Worm (Caenorhabditis elegans): ENCODE data around the gene rbm-39.

The rbm-39 gene

ce11 chrIV:1035108-1035507 is 22.7 kb downstream of the rbm-39 start (continued):
- no peak for TF ChIP-seq lin-39 (tag; optimal IDR thresholded peaks at IDR 0.05)
- no peak for TF ChIP-seq ztf-11 (tag; optimal IDR thresholded peaks at IDR 0.05)
- no peak for TF ChIP-seq nhr-28 (tag; optimal IDR thresholded peaks at IDR 0.05)
- peak; percentile 38 for TF ChIP-seq hmg-11 (tag; optimal IDR thresholded peaks at IDR 0.05)
- TF ChIP-seq lsy-12 (tag; optimal IDR thresholded peaks at IDR 0.05), result no peak
- TF ChIP-seq fos-1 (tag; optimal IDR thresholded peaks at IDR 0.05), result no peak
- TF ChIP-seq nhr-12 (tag; optimal IDR thresholded peaks at IDR 0.05), result no peak
- no peak for TF ChIP-seq ceh-9 (tag; optimal IDR thresholded peaks at IDR 0.05)
- TF ChIP-seq unc-62 (GFP tag; optimal IDR thresholded peaks at IDR 0.05), result no peak
- no peak for TF ChIP-seq zag-1 (tag; optimal IDR thresholded peaks at IDR 0.05)
- TF ChIP-seq nfya-1 (tag; optimal IDR thresholded peaks at IDR 0.05; ENCODE audit: insufficient read depth), result peak; percentile 18
- TF ChIP-seq ama-1 (optimal IDR thresholded peaks at IDR 0.05), result no peak
- no peak for TF ChIP-seq nhr-237 (tag; optimal IDR thresholded peaks at IDR 0.05)
- no peak for TF ChIP-seq sea-2 (GFP tag; optimal IDR thresholded peaks at IDR 0.05)
- TF ChIP-seq ceh-28 (tag; optimal IDR thresholded peaks at IDR 0.05), result no peak

ce11 chrIV:1038516-1038915 is 26.1 kb downstream of the rbm-39 start:
- TF ChIP-seq nhr-43 (tag; optimal IDR thresholded peaks at IDR 0.05; ENCODE audit: poor library complexity, severe bottlenecking) (no peak), nhr-77 (tag; optimal IDR thresholded peaks at IDR 0.05) (no peak), sea-2 (GFP tag; optimal IDR thresholded peaks at IDR 0.05) (no peak), elt-2 (tag; optimal IDR thresholded peaks at IDR 0.05) (no peak), pqm-1 (tag; optimal IDR thresholded peaks at IDR 0.05) (no peak), egl-27 (tag; optimal IDR thresholded peaks at IDR 0.05) (no peak), ceh-82 (tag; optimal IDR thresholded peaks at IDR 0.05) (no peak), skn-1 (tag; optimal IDR thresholded peaks at IDR 0.05) (no peak), ceh-28 (tag; optimal IDR thresholded peaks at IDR 0.05) (no peak), daf-12 (tag; optimal IDR thresholded peaks at IDR 0.05) (no peak), nhr-28 (tag; optimal IDR thresholded peaks at IDR 0.05) (no peak), tbx-2 (tag; optimal IDR thresholded peaks at IDR 0.05) (no peak), aly-2 (tag; optimal IDR thresholded peaks at IDR 0.05) (no peak), ZK546.5 (tag; optimal IDR thresholded peaks at IDR 0.05) (no peak), mml-1 (tag; optimal IDR thresholded peaks at IDR 0.05) (no peak), unc-39 (tag; optimal IDR thresholded peaks at IDR 0.05) (no peak), lin-15B (tag; optimal IDR thresholded peaks at IDR 0.05) (no peak), zag-1 (tag; optimal IDR thresholded peaks at IDR 0.05) (no peak)

ce11 chrIV:1040537-1040936 is 28.1 kb downstream of the rbm-39 start:
- no peak for TF ChIP-seq egl-5 (tag; optimal IDR thresholded peaks at IDR 0.05)
- no peak for TF ChIP-seq mml-1 (tag; optimal IDR thresholded peaks at IDR 0.05)
- no peak for TF ChIP-seq fkh-2 (tag; optimal IDR thresholded peaks at IDR 0.05)
- no peak for TF ChIP-seq nhr-67 (tag; optimal IDR thresholded peaks at IDR 0.05)
- TF ChIP-seq snpc-4 (tag; optimal IDR thresholded peaks at IDR 0.05), result no peak
- TF ChIP-seq nfya-1 (tag; optimal IDR thresholded peaks at IDR 0.05; ENCODE audit: insufficient read depth), result no peak
- no peak for TF ChIP-seq R02D3.7 (tag; optimal IDR thresholded peaks at IDR 0.05)
- no peak for TF ChIP-seq ama-1 (optimal IDR thresholded peaks at IDR 0.05)
- no peak for TF ChIP-seq skn-1 (tag; optimal IDR thresholded peaks at IDR 0.05)
- no peak for TF ChIP-seq ztf-11 (tag; optimal IDR thresholded peaks at IDR 0.05)
- TF ChIP-seq unc-39 (tag; optimal IDR thresholded peaks at IDR 0.05), result no peak
- TF ChIP-seq ceh-28 (tag; optimal IDR thresholded peaks at IDR 0.05), result no peak
- TF ChIP-seq unc-62 (GFP tag; optimal IDR thresholded peaks at IDR 0.05), result no peak

ce11 chrIV:1044287-1044686 is 31.9 kb downstream of the rbm-39 start, which contains the start of gene Y55F3AM.11:
Y55F3AM.11 (minus strand) TSS chrIV:1044387.
- no peak for TF ChIP-seq lin-15B (tag; optimal IDR thresholded peaks at IDR 0.05)
- TF ChIP-seq ztf-4 (tag; optimal IDR thresholded peaks at IDR 0.05), result no peak
- no peak for TF ChIP-seq fkh-10 (GFP tag; optimal IDR thresholded peaks at IDR 0.05)
- no peak for TF ChIP-seq nhr-43 (tag; optimal IDR thresholded peaks at IDR 0.05; ENCODE audit: poor library complexity, severe bottlenecking)
- no peak for TF ChIP-seq elt-1 (tag; optimal IDR thresholded peaks at IDR 0.05)
- TF ChIP-seq mml-1 (tag; optimal IDR thresholded peaks at IDR 0.05), result no peak
- TF ChIP-seq unc-39 (tag; optimal IDR thresholded peaks at IDR 0.05), result no peak
- TF ChIP-seq nhr-12 (tag; optimal IDR thresholded peaks at IDR 0.05), result no peak
- no peak for TF ChIP-seq ama-1 (optimal IDR thresholded peaks at IDR 0.05)
- no peak for TF ChIP-seq fkh-2 (tag; optimal IDR thresholded peaks at IDR 0.05)
- no peak for TF ChIP-seq aly-2 (tag; optimal IDR thresholded peaks at IDR 0.05)
- TF ChIP-seq nhr-23 (tag; optimal IDR thresholded peaks at IDR 0.05), result no peak
- no peak for TF ChIP-seq sea-2 (GFP tag; optimal IDR thresholded peaks at IDR 0.05)
- no peak for TF ChIP-seq unc-62 (GFP tag; optimal IDR thresholded peaks at IDR 0.05)
- TF ChIP-seq daf-12 (tag; optimal IDR thresholded peaks at IDR 0.05), result no peak
- no peak for TF ChIP-seq nhr-67 (tag; optimal IDR thresholded peaks at IDR 0.05)
- TF ChIP-seq skn-1 (tag; optimal IDR thresholded peaks at IDR 0.05), result no peak
- TF ChIP-seq jun-1 (tag; optimal IDR thresholded peaks at IDR 0.05), result no peak
- no peak for TF ChIP-seq lsy-12 (tag; optimal IDR thresholded peaks at IDR 0.05)
- no peak for TF ChIP-seq nhr-237 (tag; optimal IDR thresholded peaks at IDR 0.05)

Data from whole organism, L3 larva.